Worm (Caenorhabditis elegans) whole organism, L1 larva: Measurements from ENCODE around the gene F42A6.2.

Experiments
- C16A3.4 ChIP-seq: fragments of 150-350 bp; optimal IDR thresholded peaks from 2 replicates; lab custom pipeline; 2014; ENCODE audit warnings: missing biosample characterization, missing genetic modification characterization
- ama-1 ChIP-seq: fragments of 150-350 bp; optimal IDR thresholded peaks from 2 replicates; lab custom pipeline; 2014
- elt-3 ChIP-seq, 6 experiments: fragments of 150-350 bp in 1 of 6; sonication (generic microtip); optimal IDR thresholded peaks; 2 replicates each; lab custom pipeline; 2017 to 2018; ENCODE audit warnings: missing biosample characterization in 6 of 6, missing genetic modification characterization in 6 of 6, inconsistent platforms in 1 of 6
- jun-1 ChIP-seq: fragments of 150-350 bp; optimal IDR thresholded peaks from 2 replicates; lab custom pipeline; 2014; ENCODE audit warnings: missing biosample characterization, missing genetic modification reagents, missing genetic modification characterization
- lin-13 ChIP-seq: fragments of 150-350 bp; optimal IDR thresholded peaks from 2 replicates; lab custom pipeline; 2014; ENCODE audit warnings: missing biosample characterization, missing genetic modification reagents, missing genetic modification characterization
- mep-1 ChIP-seq: fragments of 150-350 bp; optimal IDR thresholded peaks from 2 replicates; lab custom pipeline; 2014; ENCODE audit warnings: missing biosample characterization, missing genetic modification characterization
- nhr-19 ChIP-seq: fragments of 200-800 bp; sonication (Bioruptor generic); conservative IDR thresholded peaks from 2 replicates; pipeline ENCODE4 v1.3.6; 2022; ENCODE audit warnings: missing genetic modification characterization, missing compliant biosample characterization
- nhr-77 ChIP-seq: fragments of 150-350 bp; optimal IDR thresholded peaks from 2 replicates; lab custom pipeline; 2014; ENCODE audit warnings: missing biosample characterization, missing genetic modification characterization
- snpc-4 ChIP-seq: fragments of 150-350 bp; optimal IDR thresholded peaks from 2 replicates; lab custom pipeline; 2014; ENCODE audit warnings: missing biosample characterization, missing genetic modification characterization
- sptf-1 ChIP-seq: fragments of 150-350 bp; optimal IDR thresholded peaks from 2 replicates; lab custom pipeline; 2014; ENCODE audit warnings: missing biosample characterization, missing genetic modification characterization
- tbx-2 ChIP-seq: sonication (generic microtip); optimal IDR thresholded peaks from 2 replicates; lab custom pipeline; 2016; ENCODE audit warnings: missing genetic modification characterization, missing compliant biosample characterization
- unc-62 ChIP-seq: fragments of 150-350 bp; optimal IDR thresholded peaks from 2 replicates; lab custom pipeline; 2014; ENCODE audit warnings: missing biosample characterization, missing genetic modification reagents, missing genetic modification characterization

DNA sequence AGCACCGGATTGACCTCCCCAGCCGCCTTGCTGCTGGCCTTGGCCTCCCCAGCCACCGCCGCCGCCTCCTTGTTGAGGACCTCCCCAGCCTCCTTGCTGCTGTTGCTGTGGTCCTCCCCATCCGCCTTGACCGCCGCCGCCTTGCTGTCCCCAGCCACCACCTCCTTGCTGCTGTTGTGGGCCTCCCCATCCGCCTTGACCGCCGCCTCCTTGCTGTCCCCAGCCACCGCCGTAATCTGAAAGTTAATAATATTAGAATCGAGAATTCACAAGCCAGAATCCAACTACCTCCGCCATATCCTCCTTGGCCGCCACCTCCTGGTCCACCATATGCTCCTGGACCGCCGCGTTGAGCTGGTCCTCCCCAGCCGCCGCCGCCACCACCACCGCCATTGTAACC is 4.0 kb upstream of the F42A6.2 start:
- TF ChIP-seq lin-13 (no peak), snpc-4 (tag; lab: Kevin White, UChicago) (no peak), unc-62 (GFP tag; lab: Kevin White, UChicago) (no peak), mep-1 (tag; lab: Kevin White, UChicago) (no peak), C16A3.4 (tag; lab: Kevin White, UChicago) (no peak), ama-1 (lab: Kevin White, UChicago) (no peak), jun-1 (tag; lab: Kevin White, UChicago) (no peak), sptf-1 (tag; lab: Kevin White, UChicago) (no peak), tbx-2 (tag; lab: Kevin White, UChicago) (no peak), nhr-19 (GFP tag; lab: Robert Waterston, UW) (no peak), elt-3 (tag; optimal IDR thresholded peaks at IDR 0.05; lab: Kevin White, UChicago) (no peak), nhr-77 (no peak)
